Worm (Caenorhabditis elegans): Measurements from ENCODE around the gene fbxb-52.

fbxb-52 gene

ce11 chrII:1586305-1586704, 35.9 kb upstream of the fbxb-52 start, which contains the start of gene T07H3.8:
T07H3.8 (plus strand) TSS chrII:1586605.
- TF ChIP-seq nhr-76 (tag; optimal IDR thresholded peaks at IDR 0.05) (no peak), mdl-1 (tag; optimal IDR thresholded peaks at IDR 0.05) (no peak), efl-3 (GFP tag; optimal IDR thresholded peaks at IDR 0.05) (no peak), ceh-88 (GFP tag; IDR thresholded peaks at IDR 0.05) (no peak), nhr-71 (tag; optimal IDR thresholded peaks at IDR 0.05) (no peak), lin-14 (GFP tag; optimal IDR thresholded peaks at IDR 0.05) (no peak), lin-39 (tag; optimal IDR thresholded peaks at IDR 0.05) (no peak), nhr-20 (tag; optimal IDR thresholded peaks at IDR 0.05) (no peak), ceh-82 (tag; optimal IDR thresholded peaks at IDR 0.05) (no peak), ets-5 (GFP tag; IDR thresholded peaks at IDR 0.05) (no peak), dsc-1 (tag; optimal IDR thresholded peaks at IDR 0.05) (no peak), nhr-28 (tag; optimal IDR thresholded peaks at IDR 0.05) (no peak), ceh-90 (tag; optimal IDR thresholded peaks at IDR 0.05) (no peak), elt-2 (tag; optimal IDR thresholded peaks at IDR 0.05) (no peak), grh-1 (GFP tag; IDR thresholded peaks at IDR 0.05) (no peak), sox-4 (tag; optimal IDR thresholded peaks at IDR 0.05) (no peak), lin-13 (GFP tag; optimal IDR thresholded peaks at IDR 0.05) (no peak), nhr-84 (tag; optimal IDR thresholded peaks at IDR 0.05) (no peak)

DNA sequence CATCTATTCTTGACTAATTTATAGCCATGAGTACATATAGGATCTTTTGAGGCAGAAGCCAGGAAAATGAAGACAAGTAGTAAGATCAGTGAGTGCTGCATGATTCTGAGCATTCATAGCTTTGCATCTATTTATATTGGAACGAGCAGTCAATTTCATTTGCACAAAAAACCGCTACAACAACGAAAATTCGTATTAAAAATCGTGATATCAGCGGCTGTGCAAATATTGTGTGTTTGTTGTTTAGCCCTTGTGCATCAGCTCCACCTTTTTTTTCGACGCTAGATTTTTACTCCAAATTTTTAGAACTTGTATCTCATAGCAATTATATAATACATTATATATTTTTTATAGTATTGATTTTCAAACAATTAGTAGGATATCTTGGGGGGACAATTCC, 33.7 kb upstream of the fbxb-52 start, which contains the start of gene clec-21:
TSS of gene clec-21 (minus strand) at position 101 of the 400 bp plus-strand sequence.
- TF ChIP-seq ceh-82 (tag; optimal IDR thresholded peaks at IDR 0.05), result no peak
- no peak for TF ChIP-seq ztf-4 (tag; optimal IDR thresholded peaks at IDR 0.05)
- no peak for TF ChIP-seq ztf-11 (tag; optimal IDR thresholded peaks at IDR 0.05)
- TF ChIP-seq unc-30 (tag; optimal IDR thresholded peaks at IDR 0.05), result no peak
- no peak for TF ChIP-seq lin-13 (GFP tag; optimal IDR thresholded peaks at IDR 0.05)
- no peak for TF ChIP-seq nhr-77 (tag; optimal IDR thresholded peaks at IDR 0.05)
- TF ChIP-seq ceh-8 (GFP tag; optimal IDR thresholded peaks at IDR 0.05), result no peak
- TF ChIP-seq zip-4 (GFP tag; optimal IDR thresholded peaks at IDR 0.05), result no peak
- TF ChIP-seq isw-1 (GFP tag; IDR thresholded peaks at IDR 0.05), result no peak
- TF ChIP-seq mab-9 (GFP tag; IDR thresholded peaks at IDR 0.05), result no peak

ce11 chrII:1579886-1580285, 29.5 kb upstream of the fbxb-52 start, which contains the start of gene math-38:
math-38 (minus strand) TSS chrII:1579986.
- no peak for TF ChIP-seq pag-3 (tag; optimal IDR thresholded peaks at IDR 0.05; ENCODE audit: borderline replicate concordance, insufficient read depth)
- peak; percentile 22 for TF ChIP-seq elt-2 (tag; optimal IDR thresholded peaks at IDR 0.05)

DNA sequence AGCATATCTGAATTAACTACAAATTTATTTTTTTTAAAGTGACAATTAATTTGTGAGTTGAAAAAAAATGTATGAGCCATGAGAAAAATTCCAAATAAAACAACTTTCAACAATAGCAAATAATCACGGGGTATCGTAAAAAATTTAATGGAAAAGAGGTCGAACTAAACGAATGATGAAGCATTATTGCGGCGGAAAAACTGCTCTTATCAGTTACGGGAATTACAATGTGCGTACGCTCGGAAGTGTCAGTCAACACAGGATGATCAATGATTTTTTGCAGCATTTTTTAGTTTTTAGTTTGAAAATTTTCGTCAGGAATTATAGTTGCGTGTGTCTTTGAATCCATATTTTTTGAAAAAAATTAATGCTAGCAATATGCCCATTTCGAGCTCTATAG, 26.4 kb upstream of the fbxb-52 start:
- TF ChIP-seq tlp-1 (tag; optimal IDR thresholded peaks at IDR 0.05) (no peak), efl-1 (optimal IDR thresholded peaks at IDR 0.05) (no peak), efl-1 (GFP tag; optimal IDR thresholded peaks at IDR 0.05 in 1 of 2) (peak in 1 of 2 experiments; percentile 16), elt-2 (tag; optimal IDR thresholded peaks at IDR 0.05) (peak; percentile 73), Y116A8C.19 (tag; optimal IDR thresholded peaks at IDR 0.05; ENCODE audit: borderline replicate concordance) (no peak), lin-35 (GFP tag; optimal IDR thresholded peaks at IDR 0.05) (peak in 1 of 2 experiments; percentile 29), jun-1 (tag; optimal IDR thresholded peaks at IDR 0.05) (peak; percentile 12), pag-3 (tag; optimal IDR thresholded peaks at IDR 0.05; ENCODE audit: borderline replicate concordance, insufficient read depth) (no peak)

ce11 chrII:1576030-1576429, 25.6 kb upstream of the fbxb-52 start, which contains the start of gene K05F6.10:
K05F6.10 (minus strand) TSS chrII:1576130.
- TF ChIP-seq ets-5 (GFP tag; IDR thresholded peaks at IDR 0.05) (no peak), skn-1 (tag; optimal IDR thresholded peaks at IDR 0.05) (no peak), pax-3 (tag; optimal IDR thresholded peaks at IDR 0.05) (no peak), ztf-11 (tag; optimal IDR thresholded peaks at IDR 0.05) (no peak), alr-1 (tag; optimal IDR thresholded peaks at IDR 0.05; ENCODE audit: borderline replicate concordance) (no peak), fkh-8 (tag; optimal IDR thresholded peaks at IDR 0.05) (no peak), egl-13 (tag; optimal IDR thresholded peaks at IDR 0.05) (no peak), nhr-19 (GFP tag; conservative IDR thresholded peaks at IDR 0.05) (no peak), zag-1 (tag; optimal IDR thresholded peaks at IDR 0.05) (no peak), sptf-1 (tag; optimal IDR thresholded peaks at IDR 0.05) (no peak), snpc-4 (tag; optimal IDR thresholded peaks at IDR 0.05) (no peak), nhr-28 (tag; optimal IDR thresholded peaks at IDR 0.05) (no peak), tlp-1 (tag; optimal IDR thresholded peaks at IDR 0.05) (no peak), nhr-77 (tag; optimal IDR thresholded peaks at IDR 0.05) (no peak), egl-27 (tag; optimal IDR thresholded peaks at IDR 0.05) (no peak), nhr-11 (tag; optimal IDR thresholded peaks at IDR 0.05) (no peak), nhr-76 (tag; optimal IDR thresholded peaks at IDR 0.05) (no peak), lin-39 (tag; optimal IDR thresholded peaks at IDR 0.05) (no peak)

Data from whole organism, L1 larva.